Worm (Caenorhabditis elegans): Measurements from ENCODE around the gene srt-33.

srt-33 gene

ce11 chrV:14256813-14257212 is 22.9 kb downstream of the srt-33 start, which contains the start of gene sre-8:
TSS of gene sre-8 (plus strand) at chrV:14257113.
- TF ChIP-seq aha-1 (tag; optimal IDR thresholded peaks at IDR 0.05): no peak
- no peak for TF ChIP-seq fkh-4 (tag; optimal IDR thresholded peaks at IDR 0.05; ENCODE audit: borderline replicate concordance)
- no peak for TF ChIP-seq Y116A8C.19 (tag; optimal IDR thresholded peaks at IDR 0.05; ENCODE audit: borderline replicate concordance)
- no peak for TF ChIP-seq nhr-19 (GFP tag; conservative IDR thresholded peaks at IDR 0.05)
- TF ChIP-seq skn-1 (tag; optimal IDR thresholded peaks at IDR 0.05): no peak
- TF ChIP-seq xbp-1 (tag; optimal IDR thresholded peaks at IDR 0.05): no peak

DNA sequence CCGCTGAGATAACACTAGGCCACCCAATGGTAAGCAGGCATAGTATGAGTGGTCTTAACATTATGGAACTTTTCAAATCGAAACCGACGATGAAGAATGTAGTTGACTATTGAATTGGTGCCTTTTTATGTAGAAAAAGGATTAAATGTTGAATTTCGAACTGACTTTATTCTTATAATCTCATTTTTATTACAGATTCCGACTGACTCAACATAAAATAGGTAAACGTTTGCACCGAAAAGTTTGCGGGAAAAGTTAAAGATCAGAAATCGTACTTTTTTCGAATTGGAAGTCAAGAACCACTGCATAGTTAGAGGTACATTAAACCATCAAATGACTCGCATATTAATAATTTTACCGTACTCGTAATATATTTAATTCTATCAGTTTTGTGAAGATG is 25.5 kb downstream of the srt-33 start, which contains the start of gene K02E11.7:
Gene K02E11.7, minus strand, starts transcription at position 101 of the 400 bp plus-strand sequence.
- TF ChIP-seq pax-3 (tag; optimal IDR thresholded peaks at IDR 0.05) (peak; percentile 0), lir-3 (tag; optimal IDR thresholded peaks at IDR 0.05; ENCODE audit: poor library complexity) (no peak)

DNA sequence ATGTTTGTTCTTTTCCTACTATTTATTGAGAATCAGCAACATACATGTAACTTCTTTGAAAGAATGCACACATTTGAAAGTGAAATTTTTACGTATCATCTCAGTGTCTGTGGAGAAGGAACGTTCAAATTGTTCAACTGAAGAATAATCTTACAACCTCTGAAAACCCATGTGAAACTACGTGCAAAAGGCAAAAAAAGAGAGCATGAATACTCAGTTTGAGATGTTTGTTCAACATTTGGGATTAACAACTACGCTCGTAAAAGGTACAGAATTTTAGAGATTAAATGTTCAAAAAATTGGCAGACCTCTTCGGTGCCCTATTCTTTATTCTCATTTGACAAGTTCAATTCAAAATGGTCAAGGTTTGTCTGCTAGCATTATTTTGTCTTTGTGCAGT is 27.7 kb downstream of the srt-33 start, which contains the start of gene K02E11.5:
Gene K02E11.5, plus strand, starts transcription at position 301 of the 400 bp plus-strand sequence.
- TF ChIP-seq ama-1 (optimal IDR thresholded peaks at IDR 0.05) (no peak), F16B12.6 (tag; optimal IDR thresholded peaks at IDR 0.05) (no peak), lsy-2 (tag; optimal IDR thresholded peaks at IDR 0.05) (no peak), nhr-28 (tag; optimal IDR thresholded peaks at IDR 0.05) (no peak), efl-1 (optimal IDR thresholded peaks at IDR 0.05) (no peak), efl-1 (GFP tag; optimal IDR thresholded peaks at IDR 0.05 in 1 of 2) (no peak), pax-3 (tag; optimal IDR thresholded peaks at IDR 0.05) (no peak), mef-2 (tag; optimal IDR thresholded peaks at IDR 0.05) (no peak)

- TF ChIP-seq zip-4 (GFP tag; optimal IDR thresholded peaks at IDR 0.05) (no peak), C04F5.9 (tag; optimal IDR thresholded peaks at IDR 0.05) (no peak), grh-1 (GFP tag; IDR thresholded peaks at IDR 0.05) (no peak), mef-2 (tag; optimal IDR thresholded peaks at IDR 0.05) (no peak)
Measured at ce11 chrV:14248654-14249053, 31.0 kb downstream of the srt-33 start, which contains the start of gene K02E11.6. TSS of gene K02E11.6 (plus strand) at chrV:14248802.

ce11 chrV:14248025-14248424 is 31.7 kb downstream of the srt-33 start, which contains the start of gene K02E11.4:
TSS of gene K02E11.4 (minus strand) at chrV:14248125.
- no peak for TF ChIP-seq lin-35 (GFP tag; optimal IDR thresholded peaks at IDR 0.05)
- TF ChIP-seq ztf-11 (tag; optimal IDR thresholded peaks at IDR 0.05): no peak
- TF ChIP-seq egl-27 (tag; optimal IDR thresholded peaks at IDR 0.05): no peak

ce11 chrV:14246761-14247160 is 32.9 kb downstream of the srt-33 start, which contains the start of gene K02E11.3:
TSS of gene K02E11.3 (minus strand) at chrV:14246861.
- TF ChIP-seq irx-1 (tag; optimal IDR thresholded peaks at IDR 0.05): no peak
- no peak for TF ChIP-seq snu-23 (GFP tag; optimal IDR thresholded peaks at IDR 0.05)
- TF ChIP-seq nhr-77 (tag; optimal IDR thresholded peaks at IDR 0.05): no peak
- TF ChIP-seq nhr-11 (tag; optimal IDR thresholded peaks at IDR 0.05): no peak
- TF ChIP-seq fkh-4 (tag; optimal IDR thresholded peaks at IDR 0.05; ENCODE audit: borderline replicate concordance): no peak
- no peak for TF ChIP-seq unc-62 (GFP tag; optimal IDR thresholded peaks at IDR 0.05)
- no peak for TF ChIP-seq efl-1 (optimal IDR thresholded peaks at IDR 0.05)
- peak in 1 of 2 experiments; percentile 31 for TF ChIP-seq efl-1 (GFP tag; optimal IDR thresholded peaks at IDR 0.05 in 1 of 2)
- no peak for TF ChIP-seq lin-35 (GFP tag; optimal IDR thresholded peaks at IDR 0.05)

ce11 chrV:14243904-14244303 is 35.8 kb downstream of the srt-33 start, which contains the start of gene sre-7:
TSS of gene sre-7 (plus strand) at chrV:14244204.
- TF ChIP-seq nhr-90 (tag; optimal IDR thresholded peaks at IDR 0.05; ENCODE audit: poor library complexity) (no peak), C04F5.9 (tag; optimal IDR thresholded peaks at IDR 0.05) (no peak), xbp-1 (tag; optimal IDR thresholded peaks at IDR 0.05) (no peak), Y116A8C.19 (tag; optimal IDR thresholded peaks at IDR 0.05; ENCODE audit: borderline replicate concordance) (no peak), nhr-11 (tag; optimal IDR thresholded peaks at IDR 0.05) (no peak), pag-3 (tag; optimal IDR thresholded peaks at IDR 0.05; ENCODE audit: borderline replicate concordance, insufficient read depth) (no peak), lin-14 (GFP tag; optimal IDR thresholded peaks at IDR 0.05) (no peak)

Data from whole organism, L1 larva.